Fruit fly (Drosophila melanogaster) whole organism, embryonic: ENCODE measurements around the gene CG44139.
A peak's percentile ranks its signal among the peaks of the same experiment; 100 is the strongest.

Experiments
- ATbp ChIP-seq: fragments of 200-800 bp; sonication (Bioruptor generic); optimal IDR thresholded peaks from 2 replicates; lab custom pipeline; 2017; ENCODE audit warnings: missing biosample characterization, mild to moderate bottlenecking, missing genetic modification characterization, missing genetic modification reagents
- Awh ChIP-seq: fragments of 200-800 bp; sonication (Bioruptor generic); IDR thresholded peaks from 2 replicates; pipeline ENCODE4, ENCODE4 v1.3.6; 2022; ENCODE audit warnings: missing biosample characterization, missing genetic modification characterization
- B-H2 ChIP-seq: fragments of 200-800 bp; sonication (Bioruptor generic); optimal IDR thresholded peaks from 2 replicates; lab custom pipeline; 2018; ENCODE audit warnings: missing biosample characterization, mild to moderate bottlenecking, missing genetic modification characterization
- CG11504 ChIP-seq: fragments of 200-800 bp; sonication (Bioruptor generic); optimal IDR thresholded peaks from 3 replicates; lab custom pipeline; 2019; ENCODE audit warnings: missing biosample characterization, mild to moderate bottlenecking, missing genetic modification characterization, moderate library complexity
- CG11695 ChIP-seq: fragments of 200-800 bp; sonication (Bioruptor generic); IDR thresholded peaks from 3 replicates; pipeline ENCODE4 v1.3.6; 2022; ENCODE audit warnings: missing biosample characterization, missing genetic modification characterization
- CG11723 ChIP-seq: fragments of 200-800 bp; sonication (Bioruptor generic); optimal IDR thresholded peaks from 2 replicates; lab custom pipeline; 2017; ENCODE audit warnings: missing biosample characterization, mild to moderate bottlenecking, missing genetic modification characterization
- CG14441 ChIP-seq: fragments of 200-800 bp; sonication (Bioruptor generic); IDR thresholded peaks from 2 replicates; pipeline ENCODE4 v1.3.6; 2022; ENCODE audit warnings: missing biosample characterization, missing genetic modification characterization
- CG18764 ChIP-seq: fragments of 200-800 bp; sonication (Bioruptor generic); optimal IDR thresholded peaks from 3 replicates; lab custom pipeline; 2016; ENCODE audit warnings: missing biosample characterization, missing genetic modification characterization
- CG2129 ChIP-seq: fragments of 200-800 bp; sonication (Bioruptor generic); IDR thresholded peaks from 2 replicates; pipeline ENCODE4 v1.3.6; 2022; ENCODE audit warnings: missing biosample characterization, missing genetic modification characterization; ENCODE audit not compliant: partially characterized antibody
- CG32772 ChIP-seq: fragments of 200-800 bp; sonication (Bioruptor generic); IDR thresholded peaks from 2 replicates; pipeline ENCODE4 v1.3.6; 2022; ENCODE audit warnings: missing biosample characterization, missing genetic modification characterization
- CG4404 ChIP-seq: fragments of 200-800 bp; sonication (Bioruptor generic); IDR thresholded peaks from 2 replicates; pipeline ENCODE4 v1.3.6; 2022; ENCODE audit warnings: missing biosample characterization, missing genetic modification characterization
- CG4820 ChIP-seq: fragments of 200-800 bp; sonication (Bioruptor generic); optimal IDR thresholded peaks from 3 replicates; lab custom pipeline; 2016; ENCODE audit warnings: missing biosample characterization, missing genetic modification characterization
- CG6175 ChIP-seq: fragments of 200-800 bp; sonication (Bioruptor generic); IDR thresholded peaks from 3 replicates; pipeline ENCODE4 v1.3.6; 2022; ENCODE audit warnings: missing biosample characterization, missing genetic modification characterization
- CG6791 ChIP-seq: fragments of 200-800 bp; sonication (Bioruptor generic); IDR thresholded peaks from 3 replicates; pipeline ENCODE4 v1.3.6; 2022; ENCODE audit warnings: missing biosample characterization, missing genetic modification characterization; ENCODE audit not compliant: partially characterized antibody
- CG7357 ChIP-seq: fragments of 200-800 bp; sonication (Bioruptor generic); IDR thresholded peaks from 3 replicates; pipeline ENCODE4 v1.3.6; 2022; ENCODE audit warnings: missing biosample characterization, missing genetic modification characterization
- CG8944 ChIP-seq: fragments of 200-800 bp; sonication (Bioruptor generic); optimal IDR thresholded peaks from 3 replicates; lab custom pipeline; 2016; ENCODE audit warnings: missing biosample characterization, missing genetic modification characterization
- CG9932 ChIP-seq: fragments of 200-800 bp; sonication (Bioruptor generic); IDR thresholded peaks from 2 replicates; pipeline ENCODE4 v1.3.6; 2022; ENCODE audit warnings: missing biosample characterization, missing genetic modification characterization
- Camta ChIP-seq: fragments of 200-800 bp; sonication (Bioruptor generic); optimal IDR thresholded peaks from 2 replicates; lab custom pipeline; 2016; ENCODE audit warnings: missing biosample characterization, missing genetic modification characterization
- CrebB ChIP-seq: fragments of 200-800 bp; sonication (Bioruptor generic); optimal IDR thresholded peaks from 3 replicates; lab custom pipeline; 2018; ENCODE audit warnings: missing biosample characterization, mild to moderate bottlenecking, missing genetic modification characterization
- Dad ChIP-seq: fragments of 200-800 bp; sonication (Bioruptor generic); optimal IDR thresholded peaks from 3 replicates; lab custom pipeline; 2016; ENCODE audit warnings: missing biosample characterization, missing genetic modification characterization
- Doc3 ChIP-seq: fragments of 200-800 bp; sonication (Bioruptor generic); IDR thresholded peaks from 3 replicates; pipeline ENCODE4 v1.3.6; 2022; ENCODE audit warnings: missing biosample characterization, missing genetic modification characterization; ENCODE audit not compliant: partially characterized antibody
- ERR ChIP-seq: fragments of 200-800 bp; sonication (Bioruptor generic); optimal IDR thresholded peaks from 2 replicates; lab custom pipeline; 2016; ENCODE audit warnings: missing biosample characterization, missing genetic modification characterization
- Mes4 ChIP-seq: fragments of 200-800 bp; sonication (Bioruptor generic); optimal IDR thresholded peaks from 2 replicates; lab custom pipeline; 2016; ENCODE audit warnings: missing biosample characterization, missing genetic modification characterization
- NK7.1 ChIP-seq: fragments of 200-800 bp; sonication (Bioruptor generic); optimal IDR thresholded peaks from 3 replicates; lab custom pipeline; 2016; ENCODE audit warnings: missing biosample characterization, missing genetic modification characterization
- Optix ChIP-seq: fragments of 200-800 bp; sonication (Bioruptor generic); IDR thresholded peaks from 3 replicates; pipeline ENCODE4 v1.3.6; 2022; ENCODE audit warnings: missing biosample characterization, missing genetic modification characterization
- Sox102F ChIP-seq: fragments of 200-800 bp; sonication (Bioruptor generic); optimal IDR thresholded peaks from 2 replicates; lab custom pipeline; 2018; ENCODE audit warnings: missing biosample characterization, mild to moderate bottlenecking, missing genetic modification characterization, moderate library complexity
- Trl ChIP-seq, 3 experiments: fragments of >200 bp in 2 of 3; fragments of 200-800 bp in 1 of 3; sonication (Bioruptor generic) in 1 of 3; optimal IDR thresholded peaks; 2 replicates in 1 of 3; 3 replicates in 2 of 3; lab custom pipeline; 2016 to 2017; ENCODE audit warnings: missing biosample characterization in 1 of 3, missing genetic modification characterization in 1 of 3
- abd-A ChIP-seq: fragments of 200-800 bp; sonication (Bioruptor generic); optimal IDR thresholded peaks from 3 replicates; lab custom pipeline; 2019; ENCODE audit warnings: missing biosample characterization, mild to moderate bottlenecking, missing genetic modification characterization, moderate library complexity
- bbx ChIP-seq: fragments of 200-800 bp; sonication (Bioruptor generic); IDR thresholded peaks from 2 replicates; pipeline ENCODE4 v1.3.6; 2022; ENCODE audit warnings: missing biosample characterization, missing genetic modification characterization; ENCODE audit not compliant: partially characterized antibody
- bowl ChIP-seq: fragments of 200-800 bp; sonication (Bioruptor generic); IDR thresholded peaks from 2 replicates; pipeline ENCODE4 v1.3.6; 2022; ENCODE audit warnings: missing biosample characterization, missing genetic modification characterization
- br ChIP-seq: fragments of >200 bp; optimal IDR thresholded peaks from 2 replicates; lab custom pipeline; 2017
- bsh ChIP-seq, 2 experiments: fragments of 200-800 bp; sonication (Bioruptor generic); optimal IDR thresholded peaks; 2 replicates each; lab custom pipeline; 2017 to 2018; ENCODE audit warnings: mild to moderate bottlenecking in 2 of 2, missing biosample characterization in 2 of 2, missing genetic modification characterization in 2 of 2, moderate library complexity in 1 of 2
- cg ChIP-seq: fragments of 200-800 bp; sonication (Bioruptor generic); optimal IDR thresholded peaks from 3 replicates; lab custom pipeline; 2019; ENCODE audit warnings: missing biosample characterization, mild to moderate bottlenecking, missing genetic modification characterization, moderate library complexity
- chinmo ChIP-seq: fragments of 200-800 bp; sonication (Bioruptor generic); IDR thresholded peaks from 4 replicates; pipeline ENCODE4 v1.3.6; 2022; ENCODE audit warnings: missing biosample characterization, missing genetic modification characterization; ENCODE audit not compliant: partially characterized antibody
- esg ChIP-seq: fragments of 200-800 bp; sonication (Bioruptor generic); conservative IDR thresholded peaks from 2 replicates; pipeline ENCODE4 v1.3.6; 2022; ENCODE audit warnings: missing biosample characterization, missing genetic modification characterization
- fd102C ChIP-seq: fragments of 200-800 bp; sonication (Bioruptor generic); optimal IDR thresholded peaks from 2 replicates; lab custom pipeline; 2018; ENCODE audit warnings: missing biosample characterization, mild to moderate bottlenecking, missing genetic modification characterization, moderate library complexity
- fd64A ChIP-seq: fragments of 200-800 bp; sonication (Bioruptor generic); optimal IDR thresholded peaks from 3 replicates; lab custom pipeline; 2018; ENCODE audit warnings: missing biosample characterization, mild to moderate bottlenecking, missing genetic modification characterization
- gro ChIP-seq: fragments of 200-800 bp; sonication (Bioruptor generic); optimal IDR thresholded peaks from 2 replicates; lab custom pipeline; 2016; ENCODE audit warnings: missing biosample characterization, missing genetic modification characterization
- jing ChIP-seq: fragments of 200-800 bp; sonication (Bioruptor generic); optimal IDR thresholded peaks from 2 replicates; lab custom pipeline; 2018; ENCODE audit warnings: missing biosample characterization, mild to moderate bottlenecking, missing genetic modification characterization
- kay ChIP-seq: fragments of 200-800 bp; sonication (Bioruptor generic); optimal IDR thresholded peaks from 2 replicates; lab custom pipeline; 2016; ENCODE audit warnings: missing biosample characterization, missing genetic modification characterization
- lola ChIP-seq, 3 experiments: fragments of >200 bp in 2 of 3; fragments of 200-800 bp in 1 of 3; sonication (Bioruptor generic) in 1 of 3; optimal IDR thresholded peaks; 2 replicates each; lab custom pipeline; 2017 to 2019; ENCODE audit warnings: missing biosample characterization in 3 of 3, missing genetic modification characterization in 3 of 3, mild to moderate bottlenecking in 1 of 3, moderate library complexity in 1 of 3
- lov ChIP-seq, 2 experiments: fragments of 200-800 bp in 1 of 2; fragments of >200 bp in 1 of 2; sonication (Bioruptor generic) in 1 of 2; IDR thresholded peaks in 1 of 2; optimal IDR thresholded peaks in 1 of 2; 2 replicates in 1 of 2; 3 replicates in 1 of 2; pipeline versions ENCODE4 v1.3.6 to Lab custom; 2017 to 2022; ENCODE audit warnings: missing biosample characterization in 1 of 2, missing genetic modification characterization in 1 of 2
- scrt ChIP-seq: fragments of 200-800 bp; sonication (Bioruptor generic); optimal IDR thresholded peaks from 2 replicates; lab custom pipeline; 2018; ENCODE audit warnings: missing biosample characterization, mild to moderate bottlenecking, missing genetic modification characterization, moderate library complexity
- sr ChIP-seq: fragments of 200-800 bp; sonication (Bioruptor generic); IDR thresholded peaks from 3 replicates; pipeline ENCODE4 v1.3.6; 2022; ENCODE audit warnings: missing biosample characterization, missing genetic modification characterization
- wek ChIP-seq: fragments of 200-800 bp; sonication (Bioruptor generic); optimal IDR thresholded peaks from 3 replicates; lab custom pipeline; 2018; ENCODE audit warnings: missing biosample characterization, mild to moderate bottlenecking, missing genetic modification characterization, moderate library complexity
- wor ChIP-seq: fragments of 200-800 bp; sonication (Bioruptor generic); IDR thresholded peaks from 2 replicates; pipeline ENCODE4 v1.3.6; 2022; ENCODE audit warnings: missing biosample characterization, missing genetic modification characterization
- z ChIP-seq: fragments of 200-800 bp; sonication (Bioruptor generic); IDR thresholded peaks from 3 replicates; pipeline ENCODE4 v1.3.6; 2022; ENCODE audit warnings: missing biosample characterization, missing genetic modification characterization
- zf30C ChIP-seq: fragments of 200-800 bp; sonication (Bioruptor generic); optimal IDR thresholded peaks from 3 replicates; lab custom pipeline; 2018; ENCODE audit warnings: missing biosample characterization, mild to moderate bottlenecking, missing genetic modification characterization

Gene CG44139

DNA sequence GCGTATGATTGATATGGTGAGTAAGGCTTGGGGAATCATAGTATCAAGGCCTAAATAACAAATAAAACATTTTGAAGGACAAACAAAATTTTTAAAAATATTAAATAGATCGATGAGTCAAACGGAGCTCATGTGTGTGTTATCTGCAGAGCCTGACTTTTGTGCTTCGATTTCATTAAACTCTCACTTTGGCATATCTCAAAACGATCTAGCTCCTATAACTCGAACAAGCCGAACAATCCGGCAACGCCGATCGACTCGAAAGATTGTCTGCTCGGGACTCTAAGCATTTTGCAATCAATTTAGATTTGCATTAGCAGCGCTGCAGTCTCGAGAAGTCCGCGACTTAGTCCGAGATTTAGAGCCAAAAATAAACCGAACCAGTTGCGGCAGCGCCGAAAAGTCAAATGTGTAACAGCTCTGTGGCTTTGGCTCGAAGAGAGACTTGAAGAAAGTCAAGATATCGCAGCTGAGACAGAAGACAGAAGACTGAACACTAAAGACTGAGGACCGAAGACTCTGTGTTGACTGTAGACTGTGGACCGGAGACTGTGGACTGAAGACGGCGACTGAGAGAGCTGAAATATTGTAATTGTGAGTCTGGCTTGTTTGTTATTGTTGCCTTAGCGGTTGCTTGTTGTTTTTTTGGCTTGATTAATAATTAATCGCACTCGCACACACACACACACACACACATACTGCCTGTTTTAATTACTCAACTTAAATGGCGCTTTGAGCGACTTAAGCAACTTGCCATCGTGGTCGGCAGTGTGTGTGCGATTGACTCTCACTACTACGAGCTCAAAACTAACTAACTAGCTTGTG lies 3.0 kb downstream of the CG44139 start (continued):
- TF ChIP-seq lov (optimal IDR thresholded peaks at IDR 0.05; lab: Kevin White, UChicago) (no peak), lov (GFP tag; IDR thresholded peaks at IDR 0.05; lab: Robert Waterston, UW) (no peak), CG32772 (GFP tag; lab: Robert Waterston, UW) (no peak), CG9932 (GFP tag; lab: Robert Waterston, UW) (no peak), CG8944 (GFP tag; lab: Kevin White, UChicago) (no peak), Optix (no peak), CG11695 (GFP tag; lab: Robert Waterston, UW) (no peak), fd102C (GFP tag; lab: Kevin White, UChicago) (no peak), wek (GFP tag; lab: Kevin White, UChicago) (no peak), chinmo (GFP tag; lab: Robert Waterston, UW) (peak; percentile 75; the same call in 1 of the 4 replicates), CG4820 (GFP tag; lab: Kevin White, UChicago) (no peak), cg (GFP tag; lab: Kevin White, UChicago) (peak; percentile 50), Trl (optimal IDR thresholded peaks at IDR 0.05; lab: Kevin White, UChicago) (peak in 1 of 2 experiments; percentile 52), Trl (GFP tag; optimal IDR thresholded peaks at IDR 0.05; lab: Kevin White, UChicago) (no peak), Doc3 (GFP tag; lab: Robert Waterston, UW) (no peak), zf30C (GFP tag; lab: Kevin White, UChicago) (no peak), Dad (GFP tag; lab: Kevin White, UChicago) (no peak), br (no peak), esg (no peak), NK7.1 (GFP tag; lab: Kevin White, UChicago) (no peak), CG11723 (GFP tag; lab: Kevin White, UChicago) (no peak), fd64A (no peak), CG18764 (GFP tag; lab: Kevin White, UChicago) (no peak), abd-A (tag; lab: Kevin White, UChicago) (peak; percentile 78), CG7357 (no peak), bbx (GFP tag; lab: Robert Waterston, UW) (no peak), CG4404 (GFP tag; lab: Robert Waterston, UW) (no peak), CG2129 (GFP tag; lab: Robert Waterston, UW) (no peak), wor (GFP tag; lab: Robert Waterston, UW) (no peak), scrt (GFP tag; lab: Kevin White, UChicago) (no peak), gro (GFP tag; lab: Kevin White, UChicago) (no peak), B-H2 (GFP tag; lab: Kevin White, UChicago) (no peak), CG14441 (GFP tag; lab: Robert Waterston, UW) (no peak), sr (GFP tag; lab: Robert Waterston, UW) (no peak), CG11504 (tag; lab: Kevin White, UChicago) (peak; percentile 3), CrebB (tag; lab: Kevin White, UChicago) (no peak), CG6791 (GFP tag; lab: Robert Waterston, UW) (no peak), kay (GFP tag; lab: Kevin White, UChicago) (no peak), Awh (peak; percentile 43; the same call in 1 of the 2 replicates), ATbp (GFP tag; lab: Kevin White, UChicago) (no peak), z (GFP tag; lab: Robert Waterston, UW) (peak; percentile 81), bowl (GFP tag; lab: Robert Waterston, UW) (no peak), Sox102F (GFP tag; lab: Kevin White, UChicago) (no peak), Camta (no peak), jing (GFP tag; lab: Kevin White, UChicago) (no peak), ERR (GFP tag; lab: Kevin White, UChicago) (no peak), CG6175 (no peak), lola (GFP tag; optimal IDR thresholded peaks at IDR 0.05; lab: Kevin White, UChicago) (no peak), bsh (GFP tag; optimal IDR thresholded peaks at IDR 0.05; lab: Kevin White, UChicago) (no peak), Mes4 (GFP tag; lab: Kevin White, UChicago) (no peak)
